Worm (Caenorhabditis elegans): Measurements from ENCODE around the gene Y53F4B.21.
"Not testable (repeated sequence)": the region's sequence is repeated elsewhere in the genome, so short reads cannot be mapped to it uniquely, and the experiment has no call there.

The Y53F4B.21 gene

DNA sequence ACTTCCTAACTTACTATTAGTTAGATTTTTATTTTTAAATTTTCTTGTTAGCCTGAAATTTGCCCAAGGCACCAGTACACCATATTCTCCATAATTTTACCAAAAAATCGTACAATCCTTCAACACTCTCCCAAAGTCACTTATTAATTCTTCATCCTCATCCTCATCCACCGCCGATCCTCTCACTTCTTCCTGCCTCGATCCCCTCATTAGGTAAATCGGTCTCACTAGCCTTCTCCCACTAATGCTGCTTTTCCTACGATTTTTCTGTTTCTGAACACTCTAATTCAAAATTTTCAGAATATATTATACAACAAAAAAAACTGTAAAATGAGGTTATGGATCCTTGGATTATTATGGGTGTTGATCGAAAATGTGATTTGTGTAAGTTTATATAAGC lies 45.9 kb downstream of the Y53F4B.21 start, which contains the start of gene Y53F4B.25:
Gene Y53F4B.25 (plus strand): TSS at position 301 of the 400 bp plus-strand sequence.
- no peak for TF ChIP-seq lin-32 (GFP tag; optimal IDR thresholded peaks at IDR 0.05)
- no peak for TF ChIP-seq tbx-8 (GFP tag; optimal IDR thresholded peaks at IDR 0.05)
- no peak for TF ChIP-seq ces-1 (GFP tag; optimal IDR thresholded peaks at IDR 0.05)
- TF ChIP-seq sptf-1 (tag; optimal IDR thresholded peaks at IDR 0.05): no peak
- no peak for TF ChIP-seq zip-8 (tag; optimal IDR thresholded peaks at IDR 0.05)

DNA sequence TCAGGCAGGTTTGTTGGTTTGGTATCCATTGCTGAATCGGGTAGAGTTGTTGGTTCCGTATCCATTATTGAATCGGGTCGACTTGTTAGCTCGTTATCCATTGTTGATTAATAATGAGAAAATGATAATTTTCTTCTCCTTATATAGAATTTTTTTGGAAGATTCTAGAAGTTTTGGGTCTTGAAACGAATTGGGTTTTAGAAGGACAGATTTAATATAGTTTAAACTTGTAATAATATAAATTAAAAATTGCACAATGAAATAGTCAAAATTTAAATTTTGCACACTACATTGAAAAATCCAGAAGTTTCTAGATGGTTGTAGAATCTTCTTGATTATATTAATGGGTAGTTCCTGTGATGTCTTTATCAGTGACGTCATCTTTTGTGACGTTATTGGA lies 50.9 kb downstream of the Y53F4B.21 start, which contains the start of gene Y53F4B.26:
Gene Y53F4B.26 (minus strand): TSS at position 101 of the 400 bp plus-strand sequence.
- not testable (repeated sequence) for TF ChIP-seq elt-3, hlh-1, mab-5 (tag; optimal IDR thresholded peaks at IDR 0.05)

DNA sequence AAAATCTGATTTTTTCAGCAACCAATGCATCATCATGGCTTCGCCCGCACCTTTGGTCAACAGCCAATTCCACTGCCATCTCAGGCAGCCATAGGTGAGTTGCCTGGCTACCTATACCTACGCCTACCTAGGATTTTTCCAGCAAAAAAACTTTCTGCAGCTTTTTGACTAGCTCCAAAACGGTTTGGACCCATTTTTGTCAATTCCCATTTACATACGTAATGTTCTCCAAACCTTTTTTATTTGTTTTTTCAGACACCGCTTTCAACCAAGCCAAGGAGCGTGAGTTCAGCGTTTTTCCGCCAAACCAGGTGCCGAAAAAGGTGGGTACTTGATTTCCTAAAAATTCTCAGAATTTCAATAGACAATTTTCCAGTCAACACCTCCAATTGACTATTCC lies 53.7 kb downstream of the Y53F4B.21 start:
- TF ChIP-seq unc-62 (GFP tag; optimal IDR thresholded peaks at IDR 0.05) (no peak), unc-120 (tag; optimal IDR thresholded peaks at IDR 0.05; ENCODE audit: poor library complexity, severe bottlenecking) (no peak), blmp-1 (tag; optimal IDR thresholded peaks at IDR 0.05) (no peak), hlh-1 (tag; optimal IDR thresholded peaks at IDR 0.05) (no peak), snpc-4 (tag; optimal IDR thresholded peaks at IDR 0.05) (no peak), bed-3 (GFP tag; optimal IDR thresholded peaks at IDR 0.05) (no peak), lsy-2 (tag; optimal IDR thresholded peaks at IDR 0.05) (no peak), mab-5 (tag; optimal IDR thresholded peaks at IDR 0.05) (no peak), elt-3 (tag; optimal IDR thresholded peaks at IDR 0.05) (no peak), cnd-1 (tag; optimal IDR thresholded peaks at IDR 0.05) (no peak), nhr-2 (tag; optimal IDR thresholded peaks at IDR 0.05) (no peak), nhr-237 (tag; optimal IDR thresholded peaks at IDR 0.05) (no peak)

DNA sequence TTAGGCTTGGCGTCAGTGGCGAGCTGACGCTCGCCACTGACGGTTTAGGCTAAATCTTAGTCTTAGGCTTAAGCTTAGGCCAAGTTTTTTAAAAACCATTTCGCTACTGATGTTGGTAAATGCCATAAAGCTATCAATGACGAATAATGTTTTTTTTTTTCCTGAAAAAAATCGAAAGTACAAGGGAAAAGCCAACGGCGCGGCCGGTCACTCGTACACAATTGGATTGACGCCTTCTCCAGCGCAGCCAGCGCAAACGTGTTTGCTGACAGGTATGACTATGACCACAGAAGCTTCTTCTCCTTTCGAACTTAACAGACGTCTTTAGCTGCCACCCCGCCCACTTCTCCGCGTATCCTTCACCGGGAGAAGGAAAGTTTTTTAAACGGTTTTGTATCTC lies 55.6 kb downstream of the Y53F4B.21 start, which contains the start of gene Y53F4B.27:
Gene Y53F4B.27 (plus strand): TSS at position 301 of the 400 bp plus-strand sequence.
- TF ChIP-seq nhr-28 (tag; optimal IDR thresholded peaks at IDR 0.05) (no peak), ceh-43 (GFP tag; optimal IDR thresholded peaks at IDR 0.05) (no peak), ztf-11 (tag; optimal IDR thresholded peaks at IDR 0.05) (no peak), cnd-1 (tag; optimal IDR thresholded peaks at IDR 0.05) (no peak), snpc-4 (tag; optimal IDR thresholded peaks at IDR 0.05) (no peak), tbx-8 (GFP tag; optimal IDR thresholded peaks at IDR 0.05) (no peak), zip-8 (tag; optimal IDR thresholded peaks at IDR 0.05) (no peak), flh-1 (GFP tag; optimal IDR thresholded peaks at IDR 0.05) (no peak), pha-4 (tag; optimal IDR thresholded peaks at IDR 0.05) (no peak), sem-2 (GFP tag; optimal IDR thresholded peaks at IDR 0.05) (no peak), ces-1 (GFP tag; optimal IDR thresholded peaks at IDR 0.05) (no peak), unc-62 (GFP tag; optimal IDR thresholded peaks at IDR 0.05) (no peak), lin-13 (tag; optimal IDR thresholded peaks at IDR 0.05) (no peak), unc-120 (tag; optimal IDR thresholded peaks at IDR 0.05; ENCODE audit: poor library complexity, severe bottlenecking) (no peak), ceh-39 (tag; optimal IDR thresholded peaks at IDR 0.05) (no peak), elt-3 (tag; optimal IDR thresholded peaks at IDR 0.05) (no peak), mls-2 (tag; optimal IDR thresholded peaks at IDR 0.05) (no peak), mep-1 (tag; optimal IDR thresholded peaks at IDR 0.05) (no peak)

DNA sequence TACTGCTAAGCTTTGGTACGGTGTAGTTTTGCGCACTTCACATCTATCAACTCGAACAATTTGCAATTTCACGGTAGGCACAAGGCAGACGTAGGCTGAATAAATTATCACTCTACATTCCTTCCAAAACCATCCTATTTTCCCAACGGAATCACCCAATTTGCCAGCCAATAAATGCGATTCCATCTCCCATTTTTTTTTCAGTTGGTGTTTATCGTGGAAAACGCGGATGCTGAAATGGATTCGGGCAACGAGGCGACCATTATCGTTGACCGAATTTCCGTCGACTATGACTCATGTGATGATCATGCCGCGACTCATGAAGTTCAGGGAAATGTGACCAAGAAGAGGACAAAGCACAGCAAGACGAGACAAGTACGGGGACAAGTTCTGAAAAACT lies 58.5 kb downstream of the Y53F4B.21 start:
- no peak for TF ChIP-seq sem-2 (GFP tag; optimal IDR thresholded peaks at IDR 0.05)
- no peak for TF ChIP-seq mab-5 (tag; optimal IDR thresholded peaks at IDR 0.05)
- no peak for TF ChIP-seq mep-1 (tag; optimal IDR thresholded peaks at IDR 0.05)
- TF ChIP-seq mls-2 (tag; optimal IDR thresholded peaks at IDR 0.05): no peak
- no peak for TF ChIP-seq nhr-12 (tag; optimal IDR thresholded peaks at IDR 0.05)
- no peak for TF ChIP-seq zip-8 (tag; optimal IDR thresholded peaks at IDR 0.05)
- TF ChIP-seq tbx-8 (GFP tag; optimal IDR thresholded peaks at IDR 0.05): no peak
- no peak for TF ChIP-seq sptf-1 (tag; optimal IDR thresholded peaks at IDR 0.05)
- TF ChIP-seq hlh-1 (tag; optimal IDR thresholded peaks at IDR 0.05): no peak
- no peak for TF ChIP-seq elt-1 (tag; optimal IDR thresholded peaks at IDR 0.05; ENCODE audit: borderline replicate concordance, insufficient read depth)
- TF ChIP-seq ceh-83 (GFP tag; optimal IDR thresholded peaks at IDR 0.05): no peak
- no peak for TF ChIP-seq flh-1 (GFP tag; optimal IDR thresholded peaks at IDR 0.05)
- no peak for TF ChIP-seq ztf-11 (tag; optimal IDR thresholded peaks at IDR 0.05)
- no peak for TF ChIP-seq bed-3 (GFP tag; optimal IDR thresholded peaks at IDR 0.05)

Data from whole organism, mixed stage, embryonic.